Worm (Caenorhabditis elegans) whole organism, L4/young adult: ENCODE results near the gene Y73C8B.2.

Experiments
- W03F9.2 ChIP-seq: fragments of 150-350 bp; optimal IDR thresholded peaks from 2 replicates; lab custom pipeline; 2014; ENCODE audit warnings: missing biosample characterization, missing genetic modification characterization
- dao-5 ChIP-seq: sonication (generic microtip); optimal IDR thresholded peaks from 2 replicates; lab custom pipeline; 2016; ENCODE audit warnings: missing genotype, missing genetic modification characterization, moderate library complexity, missing compliant biosample characterization
- him-1 ChIP-seq: sonication (generic microtip); optimal IDR thresholded peaks from 2 replicates; lab custom pipeline; 2016; ENCODE audit warnings: missing genotype, missing genetic modification reagents, missing genetic modification characterization, missing compliant biosample characterization

Y73C8B.2 gene

DNA sequence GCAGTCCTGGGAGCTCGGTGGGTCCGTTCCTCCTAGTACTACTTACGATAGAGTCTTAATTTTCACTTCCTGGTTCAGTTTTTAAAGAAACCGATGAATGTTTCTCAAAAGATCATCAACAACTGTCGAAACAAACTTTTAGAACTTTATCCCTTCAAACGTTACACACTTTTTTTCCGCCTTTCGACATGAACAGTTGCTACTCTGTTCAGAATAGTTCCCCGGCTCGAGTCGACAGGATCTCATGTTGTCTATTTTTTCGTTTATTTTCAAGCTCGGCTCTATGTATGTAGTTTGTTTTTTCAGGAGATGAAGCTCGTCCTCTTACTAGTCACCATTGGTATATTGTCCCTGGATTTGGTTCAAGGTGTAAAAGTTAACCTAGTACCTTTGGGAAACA, 38.0 kb downstream of the Y73C8B.2 start, which contains the start of gene exh-1:
Gene exh-1 (plus strand): TSS at position 301 of the 400 bp plus-strand sequence.
- TF ChIP-seq him-1: no peak
- TF ChIP-seq W03F9.2 (tag; lab: Kevin White, UChicago): no peak
- TF ChIP-seq dao-5 (tag; lab: Kevin White, UChicago): no peak

- TF ChIP-seq W03F9.2 (tag; lab: Kevin White, UChicago) (no peak), him-1 (no peak), dao-5 (tag; lab: Kevin White, UChicago) (no peak)
Measured at ce11 chrV:3155072-3155471, 39.7 kb downstream of the Y73C8B.2 start, which contains the start of gene srab-7. srab-7 (minus strand) TSS chrV:3155172.

ce11 chrV:3151862-3152261, 42.9 kb downstream of the Y73C8B.2 start, which contains the start of gene srab-6:
srab-6 (minus strand) TSS chrV:3151962.
- no peak for TF ChIP-seq him-1
- no peak for TF ChIP-seq W03F9.2 (tag; lab: Kevin White, UChicago)
- TF ChIP-seq dao-5 (tag; lab: Kevin White, UChicago): no peak

DNA sequence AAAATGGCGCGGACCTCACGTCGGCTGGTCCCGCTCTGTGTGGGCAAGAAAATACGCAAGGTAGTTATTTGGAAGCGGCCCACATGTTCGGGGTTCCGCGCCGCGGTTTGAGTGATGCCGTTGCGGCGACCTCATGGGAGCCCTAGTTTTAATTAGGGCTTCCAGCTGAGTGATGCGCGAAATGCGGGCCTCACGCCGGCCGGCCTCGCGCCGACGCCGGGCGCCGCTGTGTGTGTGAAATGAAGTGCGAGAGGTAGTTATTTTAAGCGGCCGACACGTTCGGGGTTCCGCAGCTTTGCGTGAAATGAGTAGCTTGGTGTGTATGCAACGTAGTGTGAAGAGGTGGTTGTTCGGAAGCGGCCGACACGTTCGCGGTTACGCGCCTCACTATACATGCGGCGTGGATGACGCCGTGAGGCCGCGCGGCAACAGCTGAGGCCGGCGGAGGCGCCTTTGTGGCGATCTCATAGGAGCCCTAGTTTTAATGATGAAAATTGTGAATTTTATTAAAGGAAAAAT, 44.8 kb downstream of the Y73C8B.2 start:
- TF ChIP-seq dao-5 (tag; lab: Kevin White, UChicago): no peak

ce11 chrV:3146932-3147331, 47.9 kb downstream of the Y73C8B.2 start, which contains the start of gene srab-11:
srab-11 (minus strand) TSS chrV:3147032.
- TF ChIP-seq W03F9.2 (tag; lab: Kevin White, UChicago) (no peak), him-1 (no peak), dao-5 (tag; lab: Kevin White, UChicago) (no peak)

DNA sequence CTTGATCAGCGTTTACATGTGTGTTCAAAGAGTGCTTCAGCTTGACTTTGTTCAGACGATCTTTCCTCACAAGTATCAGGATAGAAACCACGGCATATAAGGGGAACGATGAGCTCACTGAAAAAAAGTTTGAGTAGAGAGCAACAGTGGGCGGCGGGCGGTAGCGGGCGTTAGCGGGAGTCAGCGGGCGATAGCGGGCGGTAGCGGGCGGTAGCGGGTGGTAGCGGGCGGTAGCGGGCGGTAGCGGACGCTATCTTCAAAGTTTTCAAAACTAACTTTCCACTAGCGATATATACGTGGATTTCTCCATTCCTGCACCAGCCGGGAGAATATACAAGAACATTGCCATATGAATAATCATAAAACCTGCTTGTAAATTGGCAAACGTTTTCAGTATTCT, 49.6 kb downstream of the Y73C8B.2 start:
- TF ChIP-seq W03F9.2 (tag; lab: Kevin White, UChicago) (no peak), dao-5 (tag; lab: Kevin White, UChicago) (no peak), him-1 (no peak)

ce11 chrV:3144494-3144893, 50.3 kb downstream of the Y73C8B.2 start, which contains the start of gene srab-10:
srab-10 (minus strand) TSS chrV:3144594.
- TF ChIP-seq dao-5 (tag; lab: Kevin White, UChicago): no peak
- no peak for TF ChIP-seq W03F9.2 (tag; lab: Kevin White, UChicago)
- no peak for TF ChIP-seq him-1
